Fruit fly (Drosophila melanogaster): ENCODE results near the gene Zip71B.
A peak's percentile ranks its signal among the peaks of the same experiment; 100 is the strongest.

The Zip71B gene

DNA sequence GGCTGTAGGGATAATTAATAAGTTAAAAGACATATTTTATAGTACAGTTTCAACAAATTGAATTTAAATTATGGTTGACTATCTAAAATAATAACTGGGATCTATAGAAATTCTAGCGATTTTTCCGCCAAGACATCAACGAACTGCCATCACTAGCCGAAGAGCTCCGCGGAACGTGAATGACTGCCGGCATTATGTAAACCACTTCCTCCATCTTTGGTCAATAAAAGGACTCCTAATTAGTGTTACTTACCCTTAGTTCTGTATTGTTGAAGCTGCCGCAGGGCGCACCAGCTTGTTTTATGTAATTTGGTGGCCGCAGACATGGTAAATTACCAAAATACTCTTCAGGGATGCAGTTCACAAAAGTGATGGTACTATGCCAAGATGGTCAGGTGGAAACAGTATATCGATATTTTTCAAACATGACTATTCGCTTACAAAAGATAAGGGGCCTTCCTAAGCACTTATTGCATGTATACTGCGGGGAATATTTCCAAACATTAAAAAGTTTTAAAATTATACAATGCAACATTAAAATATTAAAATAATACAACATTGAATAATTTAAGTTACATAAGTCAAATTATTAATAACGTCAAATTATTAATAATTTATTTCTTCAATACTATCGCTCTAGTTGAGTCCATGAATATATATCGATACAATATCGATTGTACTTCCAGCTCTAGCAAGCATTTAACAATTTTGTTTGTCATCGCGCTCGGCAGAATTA is 7.4 kb downstream of the Zip71B start, which contains the start of the genes mRpL39 and Prosbeta2 (continued):
- TF ChIP-seq CG1621 (tag; optimal IDR thresholded peaks at IDR 0.05) (no peak), acj6 (GFP tag; optimal IDR thresholded peaks at IDR 0.05) (no peak), Ets96B (tag; optimal IDR thresholded peaks at IDR 0.05) (peak; percentile 29), CG3032 (tag; optimal IDR thresholded peaks at IDR 0.05) (peak; percentile 78), cyc (GFP tag; optimal IDR thresholded peaks at IDR 0.05) (peak; percentile 38), Sox15 (GFP tag; optimal IDR thresholded peaks at IDR 0.05) (no peak), Hr39 (GFP tag; optimal IDR thresholded peaks at IDR 0.05) (no peak), ss (GFP tag; optimal IDR thresholded peaks at IDR 0.05) (no peak), Hr38 (GFP tag; optimal IDR thresholded peaks at IDR 0.05) (no peak), Smox (GFP tag; optimal IDR thresholded peaks at IDR 0.05) (no peak), Blimp-1 (GFP tag; optimal IDR thresholded peaks at IDR 0.05) (no peak), dsx (GFP tag; optimal IDR thresholded peaks at IDR 0.05; ENCODE audit: poor library complexity, severe bottlenecking) (no peak), OdsH (GFP tag; optimal IDR thresholded peaks at IDR 0.05) (no peak), vri (GFP tag; optimal IDR thresholded peaks at IDR 0.05) (no peak), fkh (GFP tag; optimal IDR thresholded peaks at IDR 0.05) (peak; percentile 6), fd59A (GFP tag; optimal IDR thresholded peaks at IDR 0.05) (no peak), CG11294 (GFP tag; IDR thresholded peaks at IDR 0.05) (peak; percentile 56; the same call in 1 of the 2 replicates), CG9139 (GFP tag; optimal IDR thresholded peaks at IDR 0.05) (no peak)

DNA sequence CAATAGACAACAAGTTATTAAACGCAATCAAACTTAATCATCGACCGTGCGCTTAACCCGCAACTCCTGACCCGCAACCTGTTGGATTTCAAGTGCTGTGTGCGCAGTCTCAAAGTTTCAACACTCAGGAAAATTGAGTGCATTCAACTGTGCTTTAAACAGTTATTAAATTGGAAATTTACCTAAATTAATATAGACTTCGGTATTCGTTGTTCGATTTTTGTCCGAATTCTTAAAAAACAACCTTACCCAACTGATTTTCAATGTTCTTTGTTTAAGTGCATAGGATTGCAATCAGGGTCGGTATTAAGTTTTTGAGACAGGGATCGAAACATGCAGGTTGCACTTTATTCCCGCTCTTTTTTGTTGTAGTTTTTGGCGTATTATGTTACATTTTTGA is 13.0 kb downstream of the Zip71B start:
- TF ChIP-seq fkh (GFP tag; optimal IDR thresholded peaks at IDR 0.05) (no peak), salr (GFP tag; optimal IDR thresholded peaks at IDR 0.05) (peak in 1 of 2 experiments; percentile 6), CG11294 (GFP tag; IDR thresholded peaks at IDR 0.05) (peak; percentile 34; the same call in 1 of the 2 replicates), pdm3 (GFP tag; optimal IDR thresholded peaks at IDR 0.05) (peak; percentile 60), spab (GFP tag; optimal IDR thresholded peaks at IDR 0.05) (no peak), CG6163 (GFP tag; IDR thresholded peaks at IDR 0.05) (peak; percentile 82), Hr38 (GFP tag; optimal IDR thresholded peaks at IDR 0.05) (no peak), CG11762 (GFP tag; optimal IDR thresholded peaks at IDR 0.05; ENCODE audit: insufficient read depth) (peak; percentile 59), Eip93F (GFP tag; optimal IDR thresholded peaks at IDR 0.05) (no peak), fd85E (GFP tag; optimal IDR thresholded peaks at IDR 0.05) (no peak), CG3032 (tag; optimal IDR thresholded peaks at IDR 0.05) (peak; percentile 16), Hr4 (GFP tag; optimal IDR thresholded peaks at IDR 0.05) (peak; percentile 67), acj6 (GFP tag; optimal IDR thresholded peaks at IDR 0.05) (peak; percentile 52), Ets21C (GFP tag; optimal IDR thresholded peaks at IDR 0.05) (no peak), CG10669 (GFP tag; optimal IDR thresholded peaks at IDR 0.05) (peak; percentile 59), CG6276 (GFP tag; optimal IDR thresholded peaks at IDR 0.05) (peak; percentile 48), Sox15 (GFP tag; optimal IDR thresholded peaks at IDR 0.05) (no peak), achi (GFP tag; optimal IDR thresholded peaks at IDR 0.05) (peak; percentile 63), Ets96B (tag; optimal IDR thresholded peaks at IDR 0.05) (peak; percentile 57), Sox14 (GFP tag; optimal IDR thresholded peaks at IDR 0.05) (peak; percentile 64), Smox (GFP tag; optimal IDR thresholded peaks at IDR 0.05) (peak; percentile 46), svp (GFP tag) (peak; percentile 72), esn (GFP tag; optimal IDR thresholded peaks at IDR 0.05) (peak; percentile 66), CG16779 (tag; optimal IDR thresholded peaks at IDR 0.05) (no peak), OdsH (GFP tag; optimal IDR thresholded peaks at IDR 0.05) (no peak), CG32006 (GFP tag; optimal IDR thresholded peaks at IDR 0.05) (no peak), net (GFP tag; optimal IDR thresholded peaks at IDR 0.05) (peak; percentile 56), Sox102F (GFP tag; optimal IDR thresholded peaks at IDR 0.05) (peak; percentile 63), Blimp-1 (GFP tag; optimal IDR thresholded peaks at IDR 0.05) (no peak), dsx (GFP tag; optimal IDR thresholded peaks at IDR 0.05; ENCODE audit: poor library complexity, severe bottlenecking) (no peak), CG6792 (GFP tag; optimal IDR thresholded peaks at IDR 0.05) (peak; percentile 32), vri (GFP tag; optimal IDR thresholded peaks at IDR 0.05) (peak; percentile 31), Hr39 (GFP tag; optimal IDR thresholded peaks at IDR 0.05) (peak; percentile 64), ss (GFP tag; optimal IDR thresholded peaks at IDR 0.05) (no peak), Met (GFP tag; optimal IDR thresholded peaks at IDR 0.05) (peak; percentile 60), lz (GFP tag; optimal IDR thresholded peaks at IDR 0.05) (peak; percentile 55), CG4318 (GFP tag; optimal IDR thresholded peaks at IDR 0.05) (no peak), CG31627 (GFP tag; optimal IDR thresholded peaks at IDR 0.05) (peak; percentile 39), CG7368 (GFP tag; optimal IDR thresholded peaks at IDR 0.05) (peak; percentile 43), cyc (GFP tag; optimal IDR thresholded peaks at IDR 0.05) (peak; percentile 51), CG1621 (tag; optimal IDR thresholded peaks at IDR 0.05) (peak; percentile 22), dac (GFP tag; optimal IDR thresholded peaks at IDR 0.05) (peak; percentile 9), CG3919 (GFP tag; optimal IDR thresholded peaks at IDR 0.05) (peak; percentile 79), CG9139 (GFP tag; optimal IDR thresholded peaks at IDR 0.05) (no peak)

Measured in whole organism, prepupa.